Fruit fly (Drosophila melanogaster) whole organism, embryonic: Measurements from ENCODE around the gene CG9483.

Experiments
- Ada2b ChIP-seq: fragments of 200-800 bp; sonication (Bioruptor generic); IDR thresholded peaks from 2 replicates; pipeline ENCODE4 v1.3.6; 2022; ENCODE audit warnings: missing biosample characterization, missing genetic modification characterization
- Atf3 ChIP-seq: fragments of 200-800 bp; sonication (Bioruptor generic); optimal IDR thresholded peaks from 3 replicates; lab custom pipeline; 2016; ENCODE audit warnings: missing biosample characterization, missing genetic modification characterization
- B-H1 ChIP-seq: fragments of 200-800 bp; sonication (Bioruptor generic); IDR thresholded peaks from 3 replicates; pipeline ENCODE4 v1.3.6; 2022; ENCODE audit warnings: missing biosample characterization, missing genetic modification characterization
- C15 ChIP-seq: fragments of 200-800 bp; sonication (Bioruptor generic); IDR thresholded peaks from 3 replicates; pipeline ENCODE4 v1.3.6; 2022; ENCODE audit warnings: missing biosample characterization, missing genetic modification characterization
- CG10274 ChIP-seq: fragments of 200-800 bp; sonication (Bioruptor generic); optimal IDR thresholded peaks from 3 replicates; lab custom pipeline; 2017; ENCODE audit warnings: missing biosample characterization, mild to moderate bottlenecking, missing genetic modification characterization
- CG12071 ChIP-seq: fragments of 200-800 bp; sonication (Bioruptor generic); optimal IDR thresholded peaks from 3 replicates; lab custom pipeline; 2018; ENCODE audit warnings: missing biosample characterization, mild to moderate bottlenecking, missing genetic modification characterization
- CG12104 ChIP-seq: fragments of 200-800 bp; sonication (Bioruptor generic); optimal IDR thresholded peaks from 3 replicates; lab custom pipeline; 2016; ENCODE audit warnings: missing biosample characterization, missing genetic modification characterization
- CG12236 ChIP-seq: fragments of 200-800 bp; sonication (Bioruptor generic); optimal IDR thresholded peaks from 2 replicates; lab custom pipeline; 2016; ENCODE audit warnings: missing biosample characterization, missing genetic modification characterization
- CG1233 ChIP-seq: fragments of 200-800 bp; sonication (Bioruptor generic); optimal IDR thresholded peaks from 4 replicates; lab custom pipeline; 2018; ENCODE audit warnings: missing biosample characterization, mild to moderate bottlenecking, missing genetic modification characterization
- CG15073 ChIP-seq: fragments of 200-800 bp; sonication (Bioruptor generic); optimal IDR thresholded peaks from 2 replicates; lab custom pipeline; 2016; ENCODE audit warnings: missing biosample characterization, missing genetic modification characterization
- CG18262 ChIP-seq: fragments of 200-800 bp; optimal IDR thresholded peaks from 3 replicates; lab custom pipeline; 2019; ENCODE audit warnings: missing biosample characterization, mild to moderate bottlenecking, missing genetic modification characterization, moderate library complexity
- CG2199 ChIP-seq: fragments of 200-800 bp; sonication (Bioruptor generic); IDR thresholded peaks from 3 replicates; pipeline ENCODE4 v1.3.6; 2022; ENCODE audit warnings: missing biosample characterization, missing genetic modification characterization
- CG2875 ChIP-seq: fragments of 200-800 bp; sonication (Bioruptor generic); optimal IDR thresholded peaks from 2 replicates; lab custom pipeline; 2017; ENCODE audit warnings: missing biosample characterization, mild to moderate bottlenecking, missing genetic modification characterization, missing genetic modification reagents
- CG30431 ChIP-seq: fragments of 200-800 bp; sonication (Bioruptor generic); optimal IDR thresholded peaks from 2 replicates; lab custom pipeline; 2017; ENCODE audit warnings: missing biosample characterization, missing genetic modification characterization
- CG3065 ChIP-seq: fragments of 200-800 bp; sonication (Bioruptor generic); optimal IDR thresholded peaks from 2 replicates; lab custom pipeline; 2016; ENCODE audit warnings: missing biosample characterization, missing genetic modification characterization
- CG34376 ChIP-seq: fragments of 200-800 bp; sonication (Bioruptor generic); optimal IDR thresholded peaks from 2 replicates; lab custom pipeline; 2018; ENCODE audit warnings: missing biosample characterization, mild to moderate bottlenecking, missing genetic modification characterization
- CG3726 ChIP-seq: fragments of 200-800 bp; sonication (Bioruptor generic); IDR thresholded peaks from 3 replicates; pipeline ENCODE4, ENCODE4 v1.3.6; 2022; ENCODE audit warnings: missing biosample characterization, missing genetic modification characterization
- CG4282 ChIP-seq: fragments of 200-800 bp; sonication (Bioruptor generic); optimal IDR thresholded peaks from 2 replicates; lab custom pipeline; 2016; ENCODE audit warnings: missing biosample characterization, missing genetic modification characterization
- CG4404 ChIP-seq: fragments of 200-800 bp; sonication (Bioruptor generic); IDR thresholded peaks from 2 replicates; pipeline ENCODE4 v1.3.6; 2022; ENCODE audit warnings: missing biosample characterization, missing genetic modification characterization
- CG4707 ChIP-seq: fragments of 200-800 bp; sonication (Bioruptor generic); optimal IDR thresholded peaks from 2 replicates; lab custom pipeline; 2018; ENCODE audit warnings: missing biosample characterization, mild to moderate bottlenecking, missing genetic modification characterization, moderate library complexity
- CG6175 ChIP-seq: fragments of 200-800 bp; sonication (Bioruptor generic); IDR thresholded peaks from 3 replicates; pipeline ENCODE4 v1.3.6; 2022; ENCODE audit warnings: missing biosample characterization, missing genetic modification characterization
- CG6683 ChIP-seq: fragments of 200-800 bp; sonication (Bioruptor generic); optimal IDR thresholded peaks from 2 replicates; lab custom pipeline; 2017; ENCODE audit warnings: missing biosample characterization, mild to moderate bottlenecking, missing genetic modification characterization, missing genetic modification reagents
- CG6854 ChIP-seq: fragments of 200-800 bp; sonication (Bioruptor generic); optimal IDR thresholded peaks from 3 replicates; lab custom pipeline; 2017; ENCODE audit warnings: missing biosample characterization, mild to moderate bottlenecking, missing genetic modification characterization
- CG8359 ChIP-seq: fragments of 200-800 bp; sonication (Bioruptor generic); optimal IDR thresholded peaks from 2 replicates; lab custom pipeline; 2017; ENCODE audit warnings: missing biosample characterization, mild to moderate bottlenecking, missing genetic modification characterization, borderline replicate concordance
- CG9215 ChIP-seq: fragments of 200-800 bp; sonication (Bioruptor generic); IDR thresholded peaks from 2 replicates; pipeline ENCODE4 v1.3.6; 2022; ENCODE audit warnings: missing biosample characterization, missing genetic modification characterization
- CG9876 ChIP-seq: fragments of 200-800 bp; sonication (Bioruptor generic); optimal IDR thresholded peaks from 2 replicates; lab custom pipeline; 2016; ENCODE audit warnings: missing biosample characterization, missing genetic modification characterization
- Dip2 ChIP-seq: fragments of 200-800 bp; sonication (Bioruptor generic); IDR thresholded peaks from 2 replicates; pipeline ENCODE4 v1.3.6; 2022; ENCODE audit warnings: missing biosample characterization, missing genetic modification characterization
- HHEX ChIP-seq: fragments of 200-800 bp; sonication (Bioruptor generic); optimal IDR thresholded peaks from 3 replicates; lab custom pipeline; 2017; ENCODE audit warnings: missing biosample characterization, mild to moderate bottlenecking, missing genetic modification characterization, missing genetic modification reagents
- HLH54F ChIP-seq: fragments of 200-800 bp; sonication (Bioruptor generic); optimal IDR thresholded peaks from 3 replicates; lab custom pipeline; 2016; ENCODE audit warnings: missing biosample characterization, missing genetic modification characterization
- Lim3 ChIP-seq: fragments of 200-800 bp; sonication (Bioruptor generic); IDR thresholded peaks from 2 replicates; pipeline ENCODE4 v1.3.6; 2022; ENCODE audit warnings: missing biosample characterization, missing genetic modification characterization
- NC2α ChIP-seq: fragments of 200-800 bp; sonication (Bioruptor generic); optimal IDR thresholded peaks from 2 replicates; lab custom pipeline; 2016; ENCODE audit warnings: missing biosample characterization, missing genetic modification characterization
- PHDP ChIP-seq: fragments of 200-800 bp; sonication (Bioruptor generic); optimal IDR thresholded peaks from 3 replicates; lab custom pipeline; 2018; ENCODE audit warnings: missing biosample characterization, mild to moderate bottlenecking, missing genetic modification characterization, moderate library complexity
- Side ChIP-seq: fragments of 200-800 bp; sonication (Bioruptor generic); optimal IDR thresholded peaks from 2 replicates; lab custom pipeline; 2016; ENCODE audit warnings: missing biosample characterization, missing genetic modification characterization
- abd-A ChIP-seq: fragments of 200-800 bp; sonication (Bioruptor generic); optimal IDR thresholded peaks from 3 replicates; lab custom pipeline; 2019; ENCODE audit warnings: missing biosample characterization, mild to moderate bottlenecking, missing genetic modification characterization, moderate library complexity
- az2 ChIP-seq: fragments of 200-800 bp; sonication (Bioruptor generic); optimal IDR thresholded peaks from 3 replicates; lab custom pipeline; 2016; ENCODE audit warnings: missing biosample characterization, missing genetic modification characterization
- bab2 ChIP-seq: fragments of 200-800 bp; sonication (Bioruptor generic); optimal IDR thresholded peaks from 2 replicates; lab custom pipeline; 2016; ENCODE audit warnings: missing biosample characterization, missing genetic modification characterization
- cato ChIP-seq: fragments of 200-800 bp; sonication (Bioruptor generic); optimal IDR thresholded peaks from 2 replicates; lab custom pipeline; 2016; ENCODE audit warnings: missing biosample characterization, missing genetic modification characterization, borderline replicate concordance
- chinmo ChIP-seq: fragments of 200-800 bp; sonication (Bioruptor generic); IDR thresholded peaks from 4 replicates; pipeline ENCODE4 v1.3.6; 2022; ENCODE audit warnings: missing biosample characterization, missing genetic modification characterization; ENCODE audit not compliant: partially characterized antibody
- dpn ChIP-seq, 2 experiments: fragments of 200-800 bp; sonication (Bioruptor generic); optimal IDR thresholded peaks; 3 replicates each; lab custom pipeline; 2016; ENCODE audit warnings: missing biosample characterization in 2 of 2, missing genetic modification characterization in 2 of 2
- ems ChIP-seq: fragments of 200-800 bp; sonication (Bioruptor generic); optimal IDR thresholded peaks from 3 replicates; lab custom pipeline; 2016; ENCODE audit warnings: missing biosample characterization, missing genetic modification characterization
- ewg ChIP-seq: fragments of 200-800 bp; sonication (Bioruptor generic); optimal IDR thresholded peaks from 3 replicates; lab custom pipeline; 2017; ENCODE audit warnings: mild to moderate bottlenecking, missing biosample characterization, missing genetic modification reagents, missing genetic modification characterization
- fd96Cb ChIP-seq: fragments of 200-800 bp; sonication (Bioruptor generic); optimal IDR thresholded peaks from 2 replicates; lab custom pipeline; 2018; ENCODE audit warnings: missing biosample characterization, mild to moderate bottlenecking, missing genetic modification characterization, moderate library complexity
- h ChIP-seq: fragments of >200 bp; optimal IDR thresholded peaks from 2 replicates; lab custom pipeline; 2017
- nerfin-1 ChIP-seq: fragments of 200-800 bp; sonication (Bioruptor generic); optimal IDR thresholded peaks from 3 replicates; lab custom pipeline; 2019; ENCODE audit warnings: missing biosample characterization, mild to moderate bottlenecking, missing genetic modification characterization, moderate library complexity
- onecut ChIP-seq: fragments of 200-800 bp; sonication (Bioruptor generic); IDR thresholded peaks from 2 replicates; pipeline ENCODE4 v1.3.6; 2022; ENCODE audit warnings: missing biosample characterization, missing genetic modification characterization
- ssp ChIP-seq: fragments of 200-800 bp; sonication (Bioruptor generic); IDR thresholded peaks from 2 replicates; pipeline ENCODE4 v1.3.6; 2022; ENCODE audit warnings: missing biosample characterization, missing genetic modification characterization
- stc ChIP-seq: fragments of 200-800 bp; sonication (Bioruptor generic); IDR thresholded peaks from 2 replicates; pipeline ENCODE4 v1.3.6; 2022; ENCODE audit warnings: missing biosample characterization, missing genetic modification characterization
- sug ChIP-seq: fragments of 200-800 bp; optimal IDR thresholded peaks from 2 replicates; lab custom pipeline; 2019; ENCODE audit warnings: missing biosample characterization, mild to moderate bottlenecking, missing genetic modification characterization, moderate library complexity
- tgo ChIP-seq: fragments of 200-800 bp; sonication (Bioruptor generic); IDR thresholded peaks from 3 replicates; pipeline ENCODE4 v1.3.6; 2022; ENCODE audit warnings: missing biosample characterization, missing genetic modification characterization
- tll ChIP-seq, 2 experiments: fragments of 200-800 bp in 1 of 2; fragments of >200 bp in 1 of 2; sonication (Bioruptor generic) in 1 of 2; optimal IDR thresholded peaks; 2 replicates each; lab custom pipeline; 2017 to 2019; ENCODE audit warnings: missing biosample characterization in 2 of 2, missing genetic modification characterization in 2 of 2, mild to moderate bottlenecking in 1 of 2, moderate library complexity in 1 of 2
- ttk ChIP-seq: fragments of 200-800 bp; sonication (Bioruptor generic); IDR thresholded peaks from 2 replicates; pipeline ENCODE4 v2.1.2; 2022; ENCODE audit warnings: missing biosample characterization, missing genetic modification characterization
- unc-4 ChIP-seq: fragments of 200-800 bp; sonication (Bioruptor generic); IDR thresholded peaks from 2 replicates; pipeline ENCODE4 v1.3.6; 2022; ENCODE audit warnings: missing biosample characterization, missing genetic modification characterization; ENCODE audit not compliant: partially characterized antibody

The CG9483 gene

dm6 chr2L:8852235-8852634 lies 14.3 kb upstream of the CG9483 start (continued):
- TF ChIP-seq CG1233 (peak; percentile 82), ttk (GFP tag; lab: Robert Waterston, UW) (no peak), Ada2b (GFP tag; lab: Robert Waterston, UW) (no peak), CG4404 (peak; percentile 8; the same call in 1 of the 2 replicates), HLH54F (GFP tag; lab: Kevin White, UChicago) (peak; percentile 18), NC2α (GFP tag; lab: Kevin White, UChicago) (peak; percentile 48), ems (GFP tag; lab: Kevin White, UChicago) (no peak), CG6175 (GFP tag; lab: Robert Waterston, UW) (no peak), az2 (GFP tag; lab: Kevin White, UChicago) (no peak), nerfin-1 (peak; percentile 76), CG4282 (GFP tag; lab: Kevin White, UChicago) (no peak), CG8359 (peak; percentile 76), Atf3 (GFP tag; lab: Kevin White, UChicago) (peak; percentile 24), CG4707 (GFP tag; lab: Kevin White, UChicago) (peak; percentile 74), PHDP (tag; lab: Kevin White, UChicago) (peak; percentile 62), onecut (GFP tag; lab: Robert Waterston, UW) (peak; percentile 67), CG10274 (GFP tag; lab: Kevin White, UChicago) (peak; percentile 29), Side (GFP tag; lab: Kevin White, UChicago) (peak; percentile 64), Lim3 (no peak), h (lab: Kevin White, UChicago) (no peak), CG12071 (GFP tag; lab: Kevin White, UChicago) (peak; percentile 60), B-H1 (GFP tag; lab: Robert Waterston, UW) (no peak), Dip2 (GFP tag; lab: Robert Waterston, UW) (no peak), CG9215 (no peak), C15 (GFP tag; lab: Robert Waterston, UW) (no peak), dpn (GFP tag; optimal IDR thresholded peaks at IDR 0.05; lab: Kevin White, UChicago) (peak; percentile 20 to 24), tgo (no peak), sug (no peak), unc-4 (GFP tag; lab: Robert Waterston, UW) (no peak), CG15073 (GFP tag; lab: Kevin White, UChicago) (no peak), ewg (peak; percentile 25), CG2199 (GFP tag; lab: Robert Waterston, UW) (no peak), CG9876 (no peak), abd-A (tag; lab: Kevin White, UChicago) (no peak), stc (GFP tag; lab: Robert Waterston, UW) (peak; percentile 51; the same call in 1 of the 2 replicates), chinmo (GFP tag; lab: Robert Waterston, UW) (no peak), CG30431 (peak; percentile 23), CG6854 (GFP tag; lab: Kevin White, UChicago) (peak; percentile 32), CG12104 (GFP tag; lab: Kevin White, UChicago) (peak; percentile 47), HHEX (GFP tag; lab: Kevin White, UChicago) (peak; percentile 71), CG18262 (tag; lab: Kevin White, UChicago) (peak; percentile 72), CG12236 (GFP tag; lab: Kevin White, UChicago) (peak; percentile 60), CG2875 (GFP tag; lab: Kevin White, UChicago) (peak; percentile 82), CG3065 (GFP tag; lab: Kevin White, UChicago) (no peak), ssp (GFP tag; lab: Robert Waterston, UW) (no peak), cato (GFP tag; lab: Kevin White, UChicago) (no peak), CG6683 (GFP tag; lab: Kevin White, UChicago) (peak; percentile 27), CG34376 (GFP tag; lab: Kevin White, UChicago) (no peak), fd96Cb (no peak), bab2 (GFP tag; lab: Kevin White, UChicago) (peak; percentile 62), tll (GFP tag; optimal IDR thresholded peaks at IDR 0.05; lab: Kevin White, UChicago) (peak in 1 of 2 experiments; percentile 95), CG3726 (no peak)
